Worm (Caenorhabditis elegans) whole organism, mixed stage, embryonic: ENCODE data around the gene C17B7.10.

Experiments
- ces-1 ChIP-seq: fragments of 150-350 bp; optimal IDR thresholded peaks from 2 replicates; lab custom pipeline; 2014; ENCODE audit warnings: missing biosample characterization, missing genetic modification reagents, missing genetic modification characterization
- cnd-1 ChIP-seq: fragments of 200-800 bp; sonication (Bioruptor generic); optimal IDR thresholded peaks from 2 replicates; lab custom pipeline; 2018; ENCODE audit warnings: mild to moderate bottlenecking, missing genetic modification characterization, missing compliant biosample characterization
- elt-1 ChIP-seq: sonication (generic microtip); optimal IDR thresholded peaks from 2 replicates; lab custom pipeline; 2017; ENCODE audit warnings: missing genetic modification characterization, mild to moderate bottlenecking, missing compliant biosample characterization, antibody characterized with exemption, moderate library complexity, borderline replicate concordance; ENCODE audit not compliant: insufficient read depth
- lsy-2 ChIP-seq: fragments of 150-350 bp; optimal IDR thresholded peaks from 2 replicates; lab custom pipeline; 2014; ENCODE audit warnings: missing biosample characterization, missing genetic modification characterization
- nhr-76 ChIP-seq: sonication (generic microtip); optimal IDR thresholded peaks from 2 replicates; lab custom pipeline; 2017; ENCODE audit warnings: missing biosample characterization, missing genetic modification characterization
- pha-4 ChIP-seq: fragments of 150-350 bp; optimal IDR thresholded peaks from 2 replicates; lab custom pipeline; 2018; ENCODE audit warnings: missing biosample characterization, missing genetic modification reagents, missing genetic modification characterization
- sptf-1 ChIP-seq: sonication (generic microtip); optimal IDR thresholded peaks from 2 replicates; lab custom pipeline; 2017; ENCODE audit warnings: mild to moderate bottlenecking, missing genetic modification characterization, moderate library complexity, missing compliant biosample characterization
- unc-39 ChIP-seq: fragments of 150-350 bp; optimal IDR thresholded peaks from 2 replicates; lab custom pipeline; 2014; ENCODE audit warnings: missing biosample characterization, missing genetic modification characterization

DNA sequence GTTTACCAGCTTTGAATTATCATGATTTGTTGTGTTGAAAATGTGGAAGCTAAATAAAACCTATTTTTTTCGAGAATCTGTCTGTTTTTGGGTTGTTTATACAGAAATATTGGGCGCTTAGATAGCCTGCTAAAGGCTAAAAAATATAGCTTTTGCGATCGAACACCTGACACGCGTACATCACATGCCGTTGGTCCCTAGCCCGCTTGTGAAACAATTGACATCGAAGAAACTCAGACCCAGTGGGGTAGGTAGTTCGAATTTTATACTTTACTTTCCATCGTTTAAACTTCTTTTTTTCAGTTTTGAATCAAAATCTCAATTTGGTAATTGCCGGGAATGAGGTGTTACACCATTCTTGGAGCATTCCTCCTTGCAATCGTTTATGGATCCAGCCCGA is 2.8 kb downstream of the C17B7.10 start, which contains the start of gene C17B7.4:
- TF ChIP-seq ces-1 (GFP tag; lab: Kevin White, UChicago) (no peak), lsy-2 (tag; lab: Kevin White, UChicago) (no peak), sptf-1 (tag; lab: Kevin White, UChicago) (no peak), pha-4 (tag; lab: Kevin White, UChicago) (no peak), elt-1 (tag; lab: Kevin White, UChicago) (no peak), unc-39 (tag; lab: Kevin White, UChicago) (no peak), cnd-1 (tag; lab: Kevin White, UChicago) (no peak), nhr-76 (tag; lab: Kevin White, UChicago) (no peak)
